Worm (Caenorhabditis elegans) whole organism, L4 larva: ENCODE results near the gene T09A5.5.

ENCODE experiments used
- F26F4.8 ChIP-seq: fragments of 200-800 bp; sonication (Bioruptor generic); conservative IDR thresholded peaks from 2 replicates; pipeline ENCODE4 v1.3.6; 2022; ENCODE audit warnings: missing genetic modification characterization, missing compliant biosample characterization
- F49E8.2 ChIP-seq: sonication (generic microtip); optimal IDR thresholded peaks from 2 replicates; lab custom pipeline; 2016; ENCODE audit warnings: missing compliant biosample characterization, mild to moderate bottlenecking, missing genetic modification characterization, borderline replicate concordance
- R02D3.7 ChIP-seq: fragments of 150-350 bp; sonication (generic microtip); optimal IDR thresholded peaks from 3 replicates; lab custom pipeline; 2014; ENCODE audit warnings: missing biosample characterization, missing genetic modification characterization
- T26A8.4 ChIP-seq: fragments of 200-800 bp; sonication (Bioruptor generic); IDR thresholded peaks from 2 replicates; pipeline ENCODE4 v1.3.6; 2022; ENCODE audit warnings: missing genetic modification characterization, missing compliant biosample characterization
- Y105C5A.15 ChIP-seq: fragments of 200-800 bp; sonication (Bioruptor generic); IDR thresholded peaks from 2 replicates; pipeline ENCODE4 v1.3.6; 2022; ENCODE audit warnings: missing genetic modification characterization, missing compliant biosample characterization
- Y48G9A.11 ChIP-seq: fragments of 200-800 bp; sonication (Bioruptor generic); IDR thresholded peaks from 2 replicates; pipeline ENCODE4 v1.3.6; 2022; ENCODE audit warnings: missing genetic modification reagents, missing genetic modification characterization, missing compliant biosample characterization
- Y5F2A.4 ChIP-seq: fragments of 200-800 bp; sonication (Bioruptor generic); optimal IDR thresholded peaks from 2 replicates; lab custom pipeline; 2018; ENCODE audit warnings: mild to moderate bottlenecking, missing genetic modification characterization, missing compliant biosample characterization
- ZK337.2 ChIP-seq: fragments of 200-800 bp; sonication (Bioruptor generic); IDR thresholded peaks from 2 replicates; pipeline ENCODE4 v1.3.6; 2022; ENCODE audit warnings: missing genetic modification reagents, missing genetic modification characterization, missing compliant biosample characterization
- aha-1 ChIP-seq: fragments of 150-350 bp; peaks from one replicate; lab custom pipeline; 2014; ENCODE audit warnings: missing biosample characterization, missing genetic modification characterization
- arid-1 ChIP-seq: fragments of 200-800 bp; sonication (Bioruptor generic); conservative IDR thresholded peaks from 2 replicates; pipeline ENCODE4 v1.3.6; 2022; ENCODE audit warnings: missing genetic modification reagents, missing genetic modification characterization, missing compliant biosample characterization
- ceh-28 ChIP-seq: fragments of 150-350 bp; optimal IDR thresholded peaks from 2 replicates; lab custom pipeline; 2014; ENCODE audit warnings: missing biosample characterization, missing genetic modification reagents, missing genetic modification characterization
- ceh-32 ChIP-seq: sonication (generic microtip); optimal IDR thresholded peaks from 2 replicates; lab custom pipeline; 2016; ENCODE audit warnings: mild to moderate bottlenecking, missing genetic modification characterization, missing compliant biosample characterization; ENCODE audit not compliant: poor library complexity
- ceh-62 ChIP-seq: sonication (generic microtip); optimal IDR thresholded peaks from 2 replicates; lab custom pipeline; 2017; ENCODE audit warnings: missing biosample characterization, missing genetic modification characterization
- ces-1 ChIP-seq: fragments of 150-350 bp; sonication (generic microtip); optimal IDR thresholded peaks from 4 replicates; lab custom pipeline; 2014; ENCODE audit warnings: missing biosample characterization, missing genetic modification reagents, missing genetic modification characterization
- cey-2 ChIP-seq: sonication (generic microtip); optimal IDR thresholded peaks from 3 replicates; lab custom pipeline; 2017; ENCODE audit warnings: missing genetic modification characterization, mild to moderate bottlenecking, missing compliant biosample characterization, antibody characterized with exemption, borderline replicate concordance; ENCODE audit not compliant: insufficient read depth
- daf-16 ChIP-seq, 3 experiments: sonication (generic microtip); optimal IDR thresholded peaks; 2 replicates each; lab custom pipeline; 2016 to 2017; ENCODE audit warnings: missing genetic modification characterization in 3 of 3, missing genetic modification reagents in 3 of 3, mild to moderate bottlenecking in 2 of 3, missing compliant biosample characterization in 2 of 3, missing biosample characterization in 1 of 3, moderate library complexity in 1 of 3
- daf-19 ChIP-seq: fragments of 200-800 bp; sonication (Bioruptor generic); conservative IDR thresholded peaks from 2 replicates; pipeline ENCODE4 v1.3.6; 2022; ENCODE audit warnings: missing genetic modification characterization, missing compliant biosample characterization
- dmd-6 ChIP-seq: fragments of 200-800 bp; sonication (Bioruptor generic); IDR thresholded peaks from 2 replicates; pipeline ENCODE4 v1.3.6; 2022; ENCODE audit warnings: missing genetic modification reagents, missing genetic modification characterization, missing compliant biosample characterization
- dmd-8 ChIP-seq: fragments of 200-800 bp; sonication (Bioruptor generic); IDR thresholded peaks from 2 replicates; pipeline ENCODE4 v1.3.6; 2022; ENCODE audit warnings: missing genetic modification characterization, missing compliant biosample characterization
- dmd-9 ChIP-seq: fragments of 200-800 bp; sonication (Bioruptor generic); IDR thresholded peaks from 2 replicates; pipeline ENCODE4 v1.3.6; 2022; ENCODE audit warnings: missing genetic modification reagents, missing genetic modification characterization, missing compliant biosample characterization
- duxl-1 ChIP-seq: sonication (generic microtip); optimal IDR thresholded peaks from 2 replicates; lab custom pipeline; 2016; ENCODE audit warnings: mild to moderate bottlenecking, missing genetic modification characterization, moderate library complexity, missing compliant biosample characterization; ENCODE audit not compliant: poor library complexity
- fkh-10 ChIP-seq: fragments of 150-350 bp; optimal IDR thresholded peaks from 2 replicates; lab custom pipeline; 2014; ENCODE audit warnings: missing biosample characterization, missing genetic modification reagents, missing genetic modification characterization
- fos-1 ChIP-seq: fragments of 150-350 bp; optimal IDR thresholded peaks from 2 replicates; lab custom pipeline; 2014; ENCODE audit warnings: missing biosample characterization, missing genetic modification characterization
- hif-1 ChIP-seq, 2 experiments: sonication (generic microtip); optimal IDR thresholded peaks; 2 replicates each; lab custom pipeline; 2016 to 2017; ENCODE audit warnings: missing compliant biosample characterization in 2 of 2, missing genetic modification characterization in 2 of 2, missing genetic modification reagents in 2 of 2, missing genotype in 2 of 2, mild to moderate bottlenecking in 1 of 2
- hlh-30 ChIP-seq: sonication (generic microtip); optimal IDR thresholded peaks from 2 replicates; lab custom pipeline; 2017; ENCODE audit warnings: antibody characterized with exemption, mild to moderate bottlenecking, missing genetic modification characterization, missing compliant biosample characterization; ENCODE audit not compliant: insufficient read depth
- lim-7 ChIP-seq: fragments of 200-800 bp; sonication (Bioruptor generic); IDR thresholded peaks from 2 replicates; pipeline ENCODE4 v1.3.6; 2022; ENCODE audit warnings: missing genetic modification characterization, missing compliant biosample characterization
- lin-13 ChIP-seq: fragments of 150-350 bp; optimal IDR thresholded peaks from 2 replicates; lab custom pipeline; 2014; ENCODE audit warnings: missing biosample characterization, missing genetic modification reagents, missing genetic modification characterization
- lin-39 ChIP-seq: fragments of 150-350 bp; optimal IDR thresholded peaks from 2 replicates; lab custom pipeline; 2014; ENCODE audit warnings: missing biosample characterization, missing genetic modification reagents, missing genetic modification characterization
- lir-3 ChIP-seq: sonication (generic microtip); optimal IDR thresholded peaks from 2 replicates; lab custom pipeline; 2016; ENCODE audit warnings: mild to moderate bottlenecking, missing genetic modification characterization, missing compliant biosample characterization
- lsy-2 ChIP-seq, 2 experiments: fragments of 150-350 bp in 1 of 2; sonication (generic microtip) in 1 of 2; optimal IDR thresholded peaks; 2 replicates each; lab custom pipeline; 2014 to 2017; ENCODE audit warnings: missing biosample characterization in 2 of 2, missing genetic modification characterization in 2 of 2
- mdt-29 ChIP-seq: fragments of 200-800 bp; sonication (Bioruptor generic); IDR thresholded peaks from 2 replicates; pipeline ENCODE4 v1.3.6; 2022; ENCODE audit warnings: missing genetic modification reagents, missing genetic modification characterization, missing compliant biosample characterization
- mxl-3 ChIP-seq: fragments of 200-800 bp; sonication (Bioruptor generic); optimal IDR thresholded peaks from 2 replicates; lab custom pipeline; 2018; ENCODE audit warnings: mild to moderate bottlenecking, missing genetic modification characterization, missing compliant biosample characterization
- nhr-10 ChIP-seq: fragments of 150-350 bp; optimal IDR thresholded peaks from 2 replicates; lab custom pipeline; 2014; ENCODE audit warnings: missing biosample characterization, missing genetic modification characterization
- nhr-102 ChIP-seq: sonication (generic microtip); optimal IDR thresholded peaks from 2 replicates; lab custom pipeline; 2016; ENCODE audit warnings: mild to moderate bottlenecking, missing genetic modification characterization, moderate library complexity, missing compliant biosample characterization
- nhr-11 ChIP-seq: fragments of 150-350 bp; optimal IDR thresholded peaks from 2 replicates; lab custom pipeline; 2014; ENCODE audit warnings: missing biosample characterization, missing genetic modification characterization
- nhr-25 ChIP-seq: sonication (generic microtip); optimal IDR thresholded peaks from 2 replicates; lab custom pipeline; 2017; ENCODE audit warnings: missing genetic modification characterization, mild to moderate bottlenecking, missing compliant biosample characterization, antibody characterized with exemption, moderate library complexity, borderline replicate concordance; ENCODE audit not compliant: insufficient read depth
- nhr-28 ChIP-seq: fragments of 150-350 bp; optimal IDR thresholded peaks from 2 replicates; lab custom pipeline; 2014; ENCODE audit warnings: missing biosample characterization, missing genetic modification characterization
- nhr-42 ChIP-seq: fragments of 200-800 bp; sonication (Bioruptor generic); IDR thresholded peaks from 2 replicates; pipeline ENCODE4 v1.3.6; 2022; ENCODE audit warnings: missing genetic modification characterization, missing compliant biosample characterization
- nhr-48 ChIP-seq: sonication (generic microtip); optimal IDR thresholded peaks from 2 replicates; lab custom pipeline; 2016; ENCODE audit warnings: mild to moderate bottlenecking, missing genetic modification characterization, missing compliant biosample characterization
- pha-4 ChIP-seq, 2 experiments: fragments of 150-350 bp in 1 of 2; fragments of 200-800 bp in 1 of 2; sonication (Bioruptor generic) in 1 of 2; IDR thresholded peaks in 1 of 2; optimal IDR thresholded peaks in 1 of 2; 2 replicates each; pipeline versions ENCODE4 v1.3.6 to Lab custom; 2014 to 2022; ENCODE audit warnings: missing genetic modification characterization in 2 of 2, missing genetic modification reagents in 2 of 2, missing biosample characterization in 1 of 2, missing compliant biosample characterization in 1 of 2
- snpc-4 ChIP-seq: fragments of 150-350 bp; optimal IDR thresholded peaks from 2 replicates; lab custom pipeline; 2014; ENCODE audit warnings: missing biosample characterization, missing genetic modification characterization
- unc-39 ChIP-seq: sonication (generic microtip); optimal IDR thresholded peaks from 2 replicates; lab custom pipeline; 2017; ENCODE audit warnings: missing biosample characterization, missing genetic modification characterization
- unc-62 ChIP-seq, 3 experiments: fragments of 150-350 bp in 1 of 3; sonication (generic microtip); optimal IDR thresholded peaks in 2 of 3; peaks in 1 of 3; 1 replicate in 1 of 3; 2 replicates in 2 of 3; lab custom pipeline; 2014 to 2017; ENCODE audit warnings: missing biosample characterization in 3 of 3, missing genetic modification characterization in 3 of 3, missing genetic modification reagents in 3 of 3, missing genotype in 1 of 3
- vab-7 ChIP-seq: fragments of 200-800 bp; sonication (Bioruptor generic); IDR thresholded peaks from 2 replicates; pipeline ENCODE4 v1.3.6; 2022; ENCODE audit warnings: missing genetic modification reagents, missing genetic modification characterization, missing compliant biosample characterization
- zag-1 ChIP-seq: fragments of 150-350 bp; optimal IDR thresholded peaks from 2 replicates; lab custom pipeline; 2014; ENCODE audit warnings: missing biosample characterization, missing genetic modification characterization
- zfp-2 ChIP-seq: sonication (generic microtip); optimal IDR thresholded peaks from 2 replicates; lab custom pipeline; 2016; ENCODE audit warnings: mild to moderate bottlenecking, missing genetic modification characterization, missing compliant biosample characterization
- zfp-3 ChIP-seq: fragments of 200-800 bp; sonication (Bioruptor generic); conservative IDR thresholded peaks from 2 replicates; pipeline ENCODE4 v1.3.6; 2022; ENCODE audit warnings: missing genetic modification reagents, missing genetic modification characterization, missing compliant biosample characterization
- zip-11 ChIP-seq: fragments of 200-800 bp; sonication (Bioruptor generic); IDR thresholded peaks from 2 replicates; pipeline ENCODE4 v1.3.6; 2022; ENCODE audit warnings: missing genetic modification characterization, missing compliant biosample characterization
- zip-2 ChIP-seq: fragments of 150-350 bp; optimal IDR thresholded peaks from 2 replicates; lab custom pipeline; 2014; ENCODE audit warnings: missing biosample characterization, missing genetic modification characterization
- ztf-7 ChIP-seq: fragments of 150-350 bp; optimal IDR thresholded peaks from 2 replicates; lab custom pipeline; 2014; ENCODE audit warnings: missing biosample characterization, missing genetic modification characterization

Gene T09A5.5

ce11 chrII:7870632-7871031 is 17.1 kb upstream of the T09A5.5 start (continued):
- TF ChIP-seq cey-2 (tag; lab: Kevin White, UChicago) (no peak), nhr-25 (no peak), dmd-9 (GFP tag; lab: Robert Waterston, UW) (no peak), F49E8.2 (tag; lab: Kevin White, UChicago) (no peak), lir-3 (tag; lab: Kevin White, UChicago) (no peak), ceh-32 (tag; lab: Kevin White, UChicago) (no peak), zag-1 (tag; lab: Kevin White, UChicago) (no peak), daf-16 (GFP tag; optimal IDR thresholded peaks at IDR 0.05; lab: Kevin White, UChicago) (peak; percentile 0 to 86), daf-16 (tag; optimal IDR thresholded peaks at IDR 0.05; lab: Kevin White, UChicago) (peak; percentile 51), fos-1 (tag; lab: Kevin White, UChicago) (no peak), T26A8.4 (no peak), Y105C5A.15 (GFP tag; lab: Robert Waterston, UW) (no peak), zip-2 (no peak), vab-7 (no peak), lim-7 (no peak), R02D3.7 (tag; lab: Kevin White, UChicago) (no peak), nhr-102 (tag; lab: Kevin White, UChicago) (no peak), lsy-2 (tag; optimal IDR thresholded peaks at IDR 0.05; lab: Kevin White, UChicago) (peak; percentile 76 to 98), daf-19 (no peak), unc-62 (GFP tag; optimal IDR thresholded peaks at IDR 0.05 in 1 of 2; lab: Kevin White, UChicago) (no peak), unc-62 (tag; optimal IDR thresholded peaks at IDR 0.05; lab: Kevin White, UChicago) (no peak), snpc-4 (tag; lab: Kevin White, UChicago) (no peak), mxl-3 (no peak), ces-1 (GFP tag; lab: Kevin White, UChicago) (no peak), zfp-3 (GFP tag; lab: Robert Waterston, UW) (no peak), fkh-10 (GFP tag; lab: Kevin White, UChicago) (no peak), nhr-10 (no peak), aha-1 (tag; lab: Kevin White, UChicago) (peak; percentile 84), Y48G9A.11 (GFP tag; lab: Robert Waterston, UW) (no peak), ceh-28 (tag; lab: Kevin White, UChicago) (no peak), Y5F2A.4 (GFP tag; lab: Kevin White, UChicago) (no peak), lin-13 (GFP tag; lab: Kevin White, UChicago) (peak; percentile 20), ztf-7 (tag; lab: Kevin White, UChicago) (no peak), nhr-28 (peak; percentile 21), lin-39 (tag; lab: Kevin White, UChicago) (no peak), hlh-30 (tag; lab: Kevin White, UChicago) (peak; percentile 71), duxl-1 (tag; lab: Kevin White, UChicago) (no peak), ceh-62 (no peak), unc-39 (tag; lab: Kevin White, UChicago) (no peak), pha-4 (GFP tag; IDR thresholded peaks at IDR 0.05; lab: Robert Waterston, UW) (no peak), pha-4 (tag; optimal IDR thresholded peaks at IDR 0.05; lab: Kevin White, UChicago) (no peak), mdt-29 (GFP tag; lab: Robert Waterston, UW) (no peak), arid-1 (GFP tag; lab: Robert Waterston, UW) (no peak), nhr-42 (GFP tag; lab: Robert Waterston, UW) (no peak), ZK337.2 (GFP tag; lab: Robert Waterston, UW) (no peak), dmd-6 (GFP tag; lab: Robert Waterston, UW) (peak; percentile 27; the same call in 1 of the 2 replicates), zfp-2 (tag; lab: Kevin White, UChicago) (no peak), zip-11 (GFP tag; lab: Robert Waterston, UW) (no peak), nhr-48 (no peak), hif-1 (tag; optimal IDR thresholded peaks at IDR 0.05; lab: Kevin White, UChicago) (peak in 1 of 2 experiments; percentile 37), nhr-11 (peak; percentile 1), dmd-8 (GFP tag; lab: Robert Waterston, UW) (no peak), F26F4.8 (GFP tag; lab: Robert Waterston, UW) (no peak)
